Worm (Caenorhabditis elegans) whole organism, L2 larva: ENCODE data around the gene F28H6.7.

Experiments
- alr-1 ChIP-seq: fragments of 150-350 bp; optimal IDR thresholded peaks from 2 replicates; lab custom pipeline; 2014; ENCODE audit warnings: missing biosample characterization, missing genetic modification characterization
- ama-1 ChIP-seq: fragments of 150-350 bp; optimal IDR thresholded peaks from 2 replicates; lab custom pipeline; 2018; ENCODE audit warnings: inconsistent platforms
- elt-3 ChIP-seq: sonication (generic microtip); optimal IDR thresholded peaks from 2 replicates; lab custom pipeline; 2017; ENCODE audit warnings: missing biosample characterization, missing genetic modification characterization
- lsy-2 ChIP-seq, 2 experiments: fragments of 150-350 bp in 1 of 2; sonication (generic microtip) in 1 of 2; optimal IDR thresholded peaks; 2 replicates each; lab custom pipeline; 2014 to 2017; ENCODE audit warnings: missing biosample characterization in 2 of 2, missing genetic modification characterization in 2 of 2
- mab-5 ChIP-seq: fragments of 150-350 bp; optimal IDR thresholded peaks from 2 replicates; lab custom pipeline; 2014; ENCODE audit warnings: missing biosample characterization, missing genetic modification characterization
- nhr-21 ChIP-seq: fragments of 150-350 bp; optimal IDR thresholded peaks from 2 replicates; lab custom pipeline; 2014; ENCODE audit warnings: missing biosample characterization, missing genetic modification characterization
- peb-1 ChIP-seq: fragments of 150-350 bp; optimal IDR thresholded peaks from 2 replicates; lab custom pipeline; 2014; ENCODE audit warnings: missing biosample characterization, missing genetic modification characterization
- unc-62 ChIP-seq: fragments of 150-350 bp; optimal IDR thresholded peaks from 2 replicates; lab custom pipeline; 2014; ENCODE audit warnings: missing biosample characterization, missing genetic modification reagents, missing genetic modification characterization
- zag-1 ChIP-seq: fragments of 150-350 bp; optimal IDR thresholded peaks from 2 replicates; lab custom pipeline; 2014; ENCODE audit warnings: missing biosample characterization, missing genetic modification characterization
- ztf-1 ChIP-seq: fragments of 200-800 bp; sonication (Bioruptor generic); conservative IDR thresholded peaks from 2 replicates; pipeline ENCODE4 v1.3.6; 2022; ENCODE audit warnings: missing genetic modification characterization, missing compliant biosample characterization

DNA sequence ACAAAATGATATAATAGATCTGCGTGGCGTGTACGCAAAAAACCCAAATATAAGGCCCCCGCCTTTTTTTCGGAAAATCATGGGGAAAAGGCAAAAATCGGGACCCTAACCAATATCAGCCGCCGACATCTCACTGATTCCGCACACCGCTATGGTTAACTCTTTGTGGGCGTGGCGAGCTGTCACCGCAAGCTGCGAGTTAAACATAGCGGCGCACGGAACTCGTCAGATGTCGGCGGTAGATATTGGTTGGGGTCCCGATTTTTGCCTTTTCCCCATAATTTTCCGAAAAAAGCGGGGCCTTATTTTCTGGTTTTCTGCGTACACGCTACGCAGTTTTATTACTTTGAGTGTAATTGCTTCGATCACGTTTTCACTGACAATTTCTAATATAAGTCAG, 2.9 kb downstream of the F28H6.7 start:
- no peak for TF ChIP-seq elt-3 (tag; lab: Kevin White, UChicago)
- no peak for TF ChIP-seq peb-1 (tag; lab: Kevin White, UChicago)
- no peak for TF ChIP-seq ama-1 (lab: Kevin White, UChicago)
- no peak for TF ChIP-seq ztf-1 (GFP tag; lab: Robert Waterston, UW)
- no peak for TF ChIP-seq zag-1 (tag; lab: Kevin White, UChicago)
- TF ChIP-seq mab-5: no peak
- no peak for TF ChIP-seq unc-62 (GFP tag; lab: Kevin White, UChicago)
- TF ChIP-seq nhr-21 (tag; lab: Kevin White, UChicago): no peak
- TF ChIP-seq alr-1 (tag; lab: Kevin White, UChicago): no peak
- TF ChIP-seq lsy-2 (tag; optimal IDR thresholded peaks at IDR 0.05; lab: Kevin White, UChicago): no peak
